Worm (Caenorhabditis elegans): ENCODE measurements around the gene srh-35.

The srh-35 gene

DNA sequence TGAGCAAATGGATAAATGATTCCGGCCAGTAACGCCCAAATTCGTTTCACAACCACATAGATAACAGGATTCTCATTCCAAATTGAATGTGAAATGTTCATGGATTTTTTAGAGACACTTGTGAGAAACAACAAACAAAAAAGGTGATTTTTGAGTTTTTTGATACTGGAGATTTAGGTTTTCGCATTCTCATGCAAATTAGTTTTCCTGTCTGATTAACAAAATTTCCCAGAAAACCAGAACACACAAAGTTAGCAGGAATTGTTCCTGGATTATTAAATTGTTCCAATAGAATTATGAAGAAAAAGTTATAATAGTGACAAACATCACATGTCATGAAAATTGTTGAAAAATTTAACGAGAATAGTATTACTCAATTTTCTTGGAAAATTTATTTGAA is 5.8 kb downstream of the srh-35 start, which contains the start of gene srh-33:
Gene srh-33, minus strand, starts transcription at position 101 of the 400 bp plus-strand sequence.
- TF ChIP-seq pha-4 (tag; optimal IDR thresholded peaks at IDR 0.05) (no peak), unc-120 (tag; optimal IDR thresholded peaks at IDR 0.05; ENCODE audit: poor library complexity, severe bottlenecking) (no peak), blmp-1 (tag; optimal IDR thresholded peaks at IDR 0.05) (no peak), ham-2 (GFP tag; optimal IDR thresholded peaks at IDR 0.05) (no peak), sptf-1 (tag; optimal IDR thresholded peaks at IDR 0.05) (no peak), cnd-1 (tag; optimal IDR thresholded peaks at IDR 0.05) (no peak), mls-2 (tag; optimal IDR thresholded peaks at IDR 0.05) (no peak), tbx-8 (GFP tag; optimal IDR thresholded peaks at IDR 0.05) (no peak), ceh-39 (tag; optimal IDR thresholded peaks at IDR 0.05) (no peak), elt-3 (tag; optimal IDR thresholded peaks at IDR 0.05) (no peak), nhr-12 (tag; optimal IDR thresholded peaks at IDR 0.05) (no peak), nhr-28 (tag; optimal IDR thresholded peaks at IDR 0.05) (no peak)

- TF ChIP-seq elt-3 (tag; optimal IDR thresholded peaks at IDR 0.05) = no peak
- no peak for TF ChIP-seq tbx-8 (GFP tag; optimal IDR thresholded peaks at IDR 0.05)
- TF ChIP-seq ces-1 (GFP tag; optimal IDR thresholded peaks at IDR 0.05) = no peak
- no peak for TF ChIP-seq hlh-1 (tag; optimal IDR thresholded peaks at IDR 0.05)
- TF ChIP-seq ham-2 (GFP tag; optimal IDR thresholded peaks at IDR 0.05) = no peak
- TF ChIP-seq unc-39 (tag; optimal IDR thresholded peaks at IDR 0.05) = no peak
- no peak for TF ChIP-seq drap-1 (GFP tag; optimal IDR thresholded peaks at IDR 0.05)
- no peak for TF ChIP-seq sptf-1 (tag; optimal IDR thresholded peaks at IDR 0.05)
- TF ChIP-seq cnd-1 (tag; optimal IDR thresholded peaks at IDR 0.05) = no peak
- TF ChIP-seq nhr-237 (tag; optimal IDR thresholded peaks at IDR 0.05) = no peak
- no peak for TF ChIP-seq sem-2 (GFP tag; optimal IDR thresholded peaks at IDR 0.05)
- TF ChIP-seq bed-3 (GFP tag; optimal IDR thresholded peaks at IDR 0.05) = no peak
- TF ChIP-seq nhr-76 (tag; optimal IDR thresholded peaks at IDR 0.05) = no peak
These were observed 8.1 kb downstream of the srh-35 start, which contains the start of gene B0554.7 for ce11 chrV:440923-441322. B0554.7 (minus strand) TSS chrV:441023.

ce11 chrV:439183-439749 is 9.8 kb downstream of the srh-35 start:
- TF ChIP-seq sptf-1 (tag; optimal IDR thresholded peaks at IDR 0.05) (no peak), hlh-1 (tag; optimal IDR thresholded peaks at IDR 0.05) (no peak), nhr-76 (tag; optimal IDR thresholded peaks at IDR 0.05) (no peak), drap-1 (GFP tag; optimal IDR thresholded peaks at IDR 0.05) (no peak), ceh-83 (GFP tag; optimal IDR thresholded peaks at IDR 0.05) (no peak), ces-1 (GFP tag; optimal IDR thresholded peaks at IDR 0.05) (no peak), ham-2 (GFP tag; optimal IDR thresholded peaks at IDR 0.05) (no peak), mls-2 (tag; optimal IDR thresholded peaks at IDR 0.05) (no peak), cnd-1 (tag; optimal IDR thresholded peaks at IDR 0.05) (no peak), lin-32 (GFP tag; optimal IDR thresholded peaks at IDR 0.05) (no peak), bed-3 (GFP tag; optimal IDR thresholded peaks at IDR 0.05) (no peak), ceh-43 (GFP tag; optimal IDR thresholded peaks at IDR 0.05) (no peak), blmp-1 (tag; optimal IDR thresholded peaks at IDR 0.05) (no peak), nhr-12 (tag; optimal IDR thresholded peaks at IDR 0.05) (no peak), snpc-4 (tag; optimal IDR thresholded peaks at IDR 0.05) (no peak), sem-2 (GFP tag; optimal IDR thresholded peaks at IDR 0.05) (no peak), ceh-39 (tag; optimal IDR thresholded peaks at IDR 0.05) (no peak), elt-3 (tag; optimal IDR thresholded peaks at IDR 0.05) (no peak), nhr-237 (tag; optimal IDR thresholded peaks at IDR 0.05) (no peak)

DNA sequence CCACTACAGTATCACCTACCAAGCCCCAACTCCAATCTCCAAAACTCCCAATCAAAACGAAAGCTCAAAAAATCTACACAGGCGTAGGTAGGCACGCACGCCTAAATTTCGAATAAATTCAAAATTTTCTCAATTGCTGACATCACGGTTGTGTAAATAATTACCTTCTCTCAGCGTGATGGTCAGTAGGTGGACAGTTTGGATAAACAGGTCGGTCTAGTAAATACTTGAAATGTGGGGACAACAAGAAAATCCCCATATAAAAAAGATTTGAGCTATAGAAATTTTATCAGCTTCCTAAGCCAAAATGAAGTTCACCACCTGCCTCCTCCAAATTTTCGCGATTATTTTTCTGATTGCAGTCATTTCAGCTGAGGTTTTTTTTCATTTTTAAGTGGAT is 10.9 kb downstream of the srh-35 start, which contains the start of gene B0554.1:
Gene B0554.1, plus strand, starts transcription at position 301 of the 400 bp plus-strand sequence.
- no peak for TF ChIP-seq unc-62 (GFP tag; optimal IDR thresholded peaks at IDR 0.05)
- no peak for TF ChIP-seq flh-1 (GFP tag; optimal IDR thresholded peaks at IDR 0.05)
- TF ChIP-seq lin-32 (GFP tag; optimal IDR thresholded peaks at IDR 0.05) = no peak
- TF ChIP-seq zip-8 (tag; optimal IDR thresholded peaks at IDR 0.05) = no peak
- no peak for TF ChIP-seq bed-3 (GFP tag; optimal IDR thresholded peaks at IDR 0.05)
- no peak for TF ChIP-seq ceh-83 (GFP tag; optimal IDR thresholded peaks at IDR 0.05)

ce11 chrV:433898-434297 is 15.1 kb downstream of the srh-35 start, which contains the start of gene B0554.2:
B0554.2 (plus strand) TSS chrV:434198.
- no peak for TF ChIP-seq ceh-39 (tag; optimal IDR thresholded peaks at IDR 0.05)
- no peak for TF ChIP-seq cnd-1 (tag; optimal IDR thresholded peaks at IDR 0.05)
- no peak for TF ChIP-seq nhr-12 (tag; optimal IDR thresholded peaks at IDR 0.05)
- TF ChIP-seq nhr-237 (tag; optimal IDR thresholded peaks at IDR 0.05) = no peak
- no peak for TF ChIP-seq ceh-43 (GFP tag; optimal IDR thresholded peaks at IDR 0.05)
- TF ChIP-seq sptf-1 (tag; optimal IDR thresholded peaks at IDR 0.05) = no peak
- no peak for TF ChIP-seq unc-62 (GFP tag; optimal IDR thresholded peaks at IDR 0.05)
- no peak for TF ChIP-seq M03D4.4 (tag; optimal IDR thresholded peaks at IDR 0.05)
- TF ChIP-seq mep-1 (tag; optimal IDR thresholded peaks at IDR 0.05) = no peak
- TF ChIP-seq nhr-2 (tag; optimal IDR thresholded peaks at IDR 0.05) = no peak
- TF ChIP-seq mls-2 (tag; optimal IDR thresholded peaks at IDR 0.05) = no peak
- TF ChIP-seq bed-3 (GFP tag; optimal IDR thresholded peaks at IDR 0.05) = no peak
- no peak for TF ChIP-seq nhr-28 (tag; optimal IDR thresholded peaks at IDR 0.05)
- TF ChIP-seq zip-8 (tag; optimal IDR thresholded peaks at IDR 0.05) = no peak
- TF ChIP-seq ztf-11 (tag; optimal IDR thresholded peaks at IDR 0.05) = no peak
- no peak for TF ChIP-seq snpc-4 (tag; optimal IDR thresholded peaks at IDR 0.05)
- TF ChIP-seq ceh-83 (GFP tag; optimal IDR thresholded peaks at IDR 0.05) = no peak
- TF ChIP-seq sem-2 (GFP tag; optimal IDR thresholded peaks at IDR 0.05) = no peak

Data from whole organism, mixed stage, embryonic.